Fruit fly (Drosophila melanogaster) whole organism, embryonic: Measurements from ENCODE around the gene Drsl2.

Experiments
- Blimp-1 ChIP-seq: fragments of 200-800 bp; sonication (Bioruptor generic); optimal IDR thresholded peaks from 3 replicates; lab custom pipeline; 2018; ENCODE audit warnings: missing biosample characterization, missing genetic modification characterization, mild to moderate bottlenecking, moderate library complexity, missing genetic modification reagents
- Bteb2 ChIP-seq: fragments of 200-800 bp; sonication (Bioruptor generic); optimal IDR thresholded peaks from 2 replicates; lab custom pipeline; 2016; ENCODE audit warnings: missing biosample characterization, missing genetic modification characterization
- CG10543 ChIP-seq: fragments of 200-800 bp; sonication (Bioruptor generic); optimal IDR thresholded peaks from 3 replicates; lab custom pipeline; 2017; ENCODE audit warnings: missing biosample characterization, mild to moderate bottlenecking, missing genetic modification characterization, moderate library complexity
- CG10979 ChIP-seq: fragments of 200-800 bp; sonication (Bioruptor generic); optimal IDR thresholded peaks from 2 replicates; lab custom pipeline; 2018; ENCODE audit warnings: missing biosample characterization, mild to moderate bottlenecking, missing genetic modification characterization, moderate library complexity
- CG11723 ChIP-seq: fragments of 200-800 bp; sonication (Bioruptor generic); optimal IDR thresholded peaks from 2 replicates; lab custom pipeline; 2017; ENCODE audit warnings: missing biosample characterization, mild to moderate bottlenecking, missing genetic modification characterization
- CG12391 ChIP-seq: fragments of 200-800 bp; sonication (Bioruptor generic); optimal IDR thresholded peaks from 3 replicates; lab custom pipeline; 2018; ENCODE audit warnings: missing biosample characterization, mild to moderate bottlenecking, missing genetic modification characterization, moderate library complexity
- CG13424 ChIP-seq: fragments of 200-800 bp; sonication (Bioruptor generic); optimal IDR thresholded peaks from 2 replicates; lab custom pipeline; 2019; ENCODE audit warnings: missing biosample characterization, mild to moderate bottlenecking, missing genetic modification characterization, moderate library complexity
- CG15269 ChIP-seq: fragments of 200-800 bp; sonication (Bioruptor generic); optimal IDR thresholded peaks from 2 replicates; lab custom pipeline; 2018; ENCODE audit warnings: missing biosample characterization, mild to moderate bottlenecking, missing genetic modification characterization, moderate library complexity
- CG17361 ChIP-seq: fragments of 200-800 bp; sonication (Bioruptor generic); IDR thresholded peaks from 3 replicates; pipeline ENCODE4 v1.3.6; 2022; ENCODE audit warnings: missing biosample characterization, missing genetic modification characterization
- CG2875 ChIP-seq: fragments of 200-800 bp; sonication (Bioruptor generic); optimal IDR thresholded peaks from 2 replicates; lab custom pipeline; 2017; ENCODE audit warnings: missing biosample characterization, mild to moderate bottlenecking, missing genetic modification characterization, missing genetic modification reagents
- CG3163 ChIP-seq: fragments of 200-800 bp; sonication (Bioruptor generic); optimal IDR thresholded peaks from 3 replicates; lab custom pipeline; 2016; ENCODE audit warnings: missing biosample characterization, missing genetic modification characterization
- CG33557 ChIP-seq: fragments of 200-800 bp; sonication (Bioruptor generic); optimal IDR thresholded peaks from 2 replicates; lab custom pipeline; 2019; ENCODE audit warnings: missing biosample characterization, mild to moderate bottlenecking, missing genetic modification characterization, moderate library complexity
- CG34224 ChIP-seq: fragments of 200-800 bp; sonication (Bioruptor generic); IDR thresholded peaks from 3 replicates; pipeline ENCODE4 v1.3.6; 2022; ENCODE audit warnings: missing biosample characterization, missing genetic modification characterization; ENCODE audit not compliant: partially characterized antibody
- CG5245 ChIP-seq: fragments of 200-800 bp; sonication (Bioruptor generic); optimal IDR thresholded peaks from 3 replicates; lab custom pipeline; 2016; ENCODE audit warnings: missing biosample characterization, missing genetic modification characterization
- CG6683 ChIP-seq: fragments of 200-800 bp; sonication (Bioruptor generic); optimal IDR thresholded peaks from 2 replicates; lab custom pipeline; 2017; ENCODE audit warnings: missing biosample characterization, mild to moderate bottlenecking, missing genetic modification characterization, missing genetic modification reagents
- CG8359 ChIP-seq: fragments of 200-800 bp; sonication (Bioruptor generic); optimal IDR thresholded peaks from 2 replicates; lab custom pipeline; 2017; ENCODE audit warnings: missing biosample characterization, mild to moderate bottlenecking, missing genetic modification characterization, borderline replicate concordance
- Doc3 ChIP-seq: fragments of 200-800 bp; sonication (Bioruptor generic); IDR thresholded peaks from 3 replicates; pipeline ENCODE4 v1.3.6; 2022; ENCODE audit warnings: missing biosample characterization, missing genetic modification characterization; ENCODE audit not compliant: partially characterized antibody
- Drgx ChIP-seq: fragments of 200-800 bp; sonication (Bioruptor generic); IDR thresholded peaks from 2 replicates; pipeline ENCODE4 v1.3.6; 2022; ENCODE audit warnings: missing biosample characterization, missing genetic modification characterization
- GATAe ChIP-seq: fragments of 200-800 bp; sonication (Bioruptor generic); conservative IDR thresholded peaks from 2 replicates; pipeline ENCODE4 v1.3.6; 2022; ENCODE audit warnings: missing biosample characterization, missing genetic modification characterization
- Hr51 ChIP-seq, 2 experiments: fragments of 200-800 bp; sonication (Bioruptor generic); optimal IDR thresholded peaks; 2 replicates in 1 of 2; 3 replicates in 1 of 2; lab custom pipeline; 2016 to 2018; ENCODE audit warnings: missing biosample characterization in 2 of 2, missing genetic modification characterization in 2 of 2, mild to moderate bottlenecking in 1 of 2, moderate library complexity in 1 of 2
- Hr78 ChIP-seq, 2 experiments: fragments of 200-800 bp in 1 of 2; fragments of >200 bp in 1 of 2; sonication (Bioruptor generic) in 1 of 2; optimal IDR thresholded peaks; 2 replicates each; lab custom pipeline; 2017 to 2019; ENCODE audit warnings: missing biosample characterization in 2 of 2, missing genetic modification characterization in 2 of 2, mild to moderate bottlenecking in 1 of 2, moderate library complexity in 1 of 2
- Oli ChIP-seq: fragments of 200-800 bp; sonication (Bioruptor generic); optimal IDR thresholded peaks from 2 replicates; lab custom pipeline; 2018; ENCODE audit warnings: missing biosample characterization, mild to moderate bottlenecking, missing genetic modification characterization, moderate library complexity
- Opbp ChIP-seq: fragments of 200-800 bp; sonication (Bioruptor generic); IDR thresholded peaks from 3 replicates; pipeline ENCODE4 v1.3.6; 2022; ENCODE audit warnings: missing biosample characterization, missing genetic modification characterization; ENCODE audit not compliant: partially characterized antibody
- Scr ChIP-seq: fragments of 200-800 bp; sonication (Bioruptor generic); IDR thresholded peaks from 2 replicates; pipeline ENCODE4 v1.3.6; 2022; ENCODE audit warnings: missing biosample characterization, missing genetic modification characterization; ENCODE audit not compliant: partially characterized antibody
- Sox102F ChIP-seq: fragments of 200-800 bp; sonication (Bioruptor generic); optimal IDR thresholded peaks from 2 replicates; lab custom pipeline; 2018; ENCODE audit warnings: missing biosample characterization, mild to moderate bottlenecking, missing genetic modification characterization, moderate library complexity
- Trl ChIP-seq, 3 experiments: fragments of >200 bp in 2 of 3; fragments of 200-800 bp in 1 of 3; sonication (Bioruptor generic) in 1 of 3; optimal IDR thresholded peaks; 2 replicates in 1 of 3; 3 replicates in 2 of 3; lab custom pipeline; 2016 to 2017; ENCODE audit warnings: missing biosample characterization in 1 of 3, missing genetic modification characterization in 1 of 3
- Vsx1 ChIP-seq: fragments of 200-800 bp; sonication (Bioruptor generic); optimal IDR thresholded peaks from 2 replicates; lab custom pipeline; 2017; ENCODE audit warnings: missing biosample characterization, mild to moderate bottlenecking, missing genetic modification characterization, missing genetic modification reagents
- Xrp1 ChIP-seq: fragments of 200-800 bp; sonication (Bioruptor generic); IDR thresholded peaks from 2 replicates; pipeline ENCODE4 v1.3.6; 2022; ENCODE audit warnings: missing biosample characterization, missing genetic modification characterization
- ase ChIP-seq: fragments of 200-800 bp; sonication (Bioruptor generic); IDR thresholded peaks from 3 replicates; pipeline ENCODE4 v1.3.6; 2022; ENCODE audit warnings: missing biosample characterization, missing genetic modification characterization
- bbx ChIP-seq: fragments of 200-800 bp; sonication (Bioruptor generic); IDR thresholded peaks from 2 replicates; pipeline ENCODE4 v1.3.6; 2022; ENCODE audit warnings: missing biosample characterization, missing genetic modification characterization; ENCODE audit not compliant: partially characterized antibody
- crc ChIP-seq: fragments of 200-800 bp; sonication (Bioruptor generic); optimal IDR thresholded peaks from 2 replicates; lab custom pipeline; 2016; ENCODE audit warnings: missing biosample characterization, missing genetic modification characterization
- dmrt99B ChIP-seq: fragments of 200-800 bp; sonication (Bioruptor generic); optimal IDR thresholded peaks from 2 replicates; lab custom pipeline; 2018; ENCODE audit warnings: missing biosample characterization, mild to moderate bottlenecking, missing genetic modification characterization, moderate library complexity
- eve ChIP-seq, 2 experiments: fragments of >200 bp; optimal IDR thresholded peaks; 2 replicates each; lab custom pipeline; 2017; ENCODE audit warnings: missing biosample characterization in 2 of 2, missing genetic modification characterization in 2 of 2
- ftz-f1 ChIP-seq: fragments of 200-800 bp; sonication (Bioruptor generic); optimal IDR thresholded peaks from 2 replicates; lab custom pipeline; 2016; ENCODE audit warnings: missing biosample characterization, missing genetic modification characterization
- gem ChIP-seq: fragments of 200-800 bp; sonication (Bioruptor generic); optimal IDR thresholded peaks from 2 replicates; lab custom pipeline; 2019; ENCODE audit warnings: missing biosample characterization, mild to moderate bottlenecking, missing genetic modification characterization, moderate library complexity
- insv ChIP-seq, 2 experiments: fragments of 200-800 bp; sonication (Bioruptor generic); optimal IDR thresholded peaks; 3 replicates each; lab custom pipeline; 2016 to 2018; ENCODE audit warnings: missing biosample characterization in 2 of 2, missing genetic modification characterization in 2 of 2
- kni ChIP-seq: fragments of 200-800 bp; sonication (Bioruptor generic); optimal IDR thresholded peaks from 3 replicates; lab custom pipeline; 2017; ENCODE audit warnings: mild to moderate bottlenecking, missing biosample characterization, missing genetic modification reagents, missing genetic modification characterization
- pita ChIP-seq: fragments of 200-800 bp; sonication (Bioruptor generic); optimal IDR thresholded peaks from 2 replicates; lab custom pipeline; 2017; ENCODE audit warnings: missing biosample characterization, mild to moderate bottlenecking, missing genetic modification characterization
- scrt ChIP-seq: fragments of 200-800 bp; sonication (Bioruptor generic); optimal IDR thresholded peaks from 2 replicates; lab custom pipeline; 2018; ENCODE audit warnings: missing biosample characterization, mild to moderate bottlenecking, missing genetic modification characterization, moderate library complexity
- sr ChIP-seq: fragments of 200-800 bp; sonication (Bioruptor generic); IDR thresholded peaks from 3 replicates; pipeline ENCODE4 v1.3.6; 2022; ENCODE audit warnings: missing biosample characterization, missing genetic modification characterization
- vvl ChIP-seq: fragments of 200-800 bp; sonication (Bioruptor generic); IDR thresholded peaks from 2 replicates; pipeline ENCODE4 v1.3.6; 2022; ENCODE audit warnings: missing biosample characterization, missing genetic modification characterization

Gene Drsl2

DNA sequence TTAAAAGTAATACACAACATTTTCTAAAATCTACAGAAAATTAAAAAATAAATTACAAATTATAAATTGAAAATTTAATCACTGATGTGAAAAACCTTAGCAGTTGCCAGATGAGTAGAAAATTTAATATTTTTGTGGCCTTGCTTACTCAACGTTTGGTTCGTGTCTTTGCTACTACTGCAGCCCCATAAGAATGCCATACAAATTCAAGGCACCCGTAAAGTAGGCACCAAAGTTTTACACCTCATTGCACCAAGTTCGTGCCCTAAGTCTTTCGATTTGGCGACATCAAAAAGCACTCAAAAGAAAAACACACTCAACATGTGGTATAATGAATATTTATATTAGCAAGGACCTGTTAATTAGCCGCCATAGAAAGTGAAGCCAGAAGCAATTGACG, 37.2 kb upstream of the Drsl2 start (continued):
- TF ChIP-seq ase (GFP tag; lab: Robert Waterston, UW), result no peak
- TF ChIP-seq insv (GFP tag; optimal IDR thresholded peaks at IDR 0.05; lab: Kevin White, UChicago), result no peak
- TF ChIP-seq Opbp (GFP tag; lab: Robert Waterston, UW), result peak; percentile 49; the same call in 1 of the 3 replicates
- no peak for TF ChIP-seq CG10979
- TF ChIP-seq CG11723 (GFP tag; lab: Kevin White, UChicago), result no peak
- no peak for TF ChIP-seq Bteb2 (GFP tag; lab: Kevin White, UChicago)
- no peak for TF ChIP-seq CG2875
- TF ChIP-seq crc (GFP tag; lab: Kevin White, UChicago), result no peak
- TF ChIP-seq Xrp1, result no peak
- no peak for TF ChIP-seq Oli (tag; lab: Kevin White, UChicago)
- TF ChIP-seq CG5245 (GFP tag; lab: Kevin White, UChicago), result no peak
- no peak for TF ChIP-seq Blimp-1
- TF ChIP-seq pita (GFP tag; lab: Kevin White, UChicago), result peak; percentile 61
- no peak for TF ChIP-seq CG34224 (GFP tag; lab: Robert Waterston, UW)
- no peak for TF ChIP-seq CG6683 (GFP tag; lab: Kevin White, UChicago)
- no peak for TF ChIP-seq Scr (GFP tag; lab: Robert Waterston, UW)
- TF ChIP-seq ftz-f1, result peak; percentile 80

DNA sequence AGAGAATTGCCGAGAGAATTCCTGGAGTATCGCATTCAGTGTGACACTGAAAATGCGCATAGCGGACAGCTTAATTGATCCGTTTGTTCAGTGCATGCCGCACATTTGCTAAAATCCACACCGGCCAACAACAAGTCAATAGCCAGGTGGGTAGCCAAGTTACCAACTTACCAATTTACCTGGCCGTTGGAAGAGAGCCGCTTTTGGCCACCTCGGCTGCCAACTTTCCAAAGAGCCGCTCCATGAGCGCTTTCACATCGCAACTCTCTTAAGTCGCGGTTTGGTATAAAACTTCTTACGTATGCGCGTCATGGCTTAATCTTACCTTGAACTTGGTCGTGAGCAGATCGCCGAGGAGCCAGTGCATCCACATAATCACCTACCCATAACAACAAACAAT, 34.2 kb upstream of the Drsl2 start, which contains the start of gene CG12017:
TSS of gene CG12017 (plus strand) at position 310 of the 400 bp plus-strand sequence.
- TF ChIP-seq CG3163 (GFP tag; lab: Kevin White, UChicago), result peak; percentile 63
- TF ChIP-seq Blimp-1, result peak; percentile 11
- TF ChIP-seq bbx (GFP tag; lab: Robert Waterston, UW), result no peak
- TF ChIP-seq Hr78 (GFP tag; optimal IDR thresholded peaks at IDR 0.05; lab: Kevin White, UChicago), result no peak
- no peak for TF ChIP-seq CG8359 (GFP tag; lab: Kevin White, UChicago)
- peak; percentile 37 for TF ChIP-seq kni (GFP tag; lab: Kevin White, UChicago)
- TF ChIP-seq Doc3, result 0 out of 3 replicates have a peak, but pooled peaks have one; percentile 15
- TF ChIP-seq CG10543 (GFP tag; lab: Kevin White, UChicago), result no peak
- no peak for TF ChIP-seq GATAe (GFP tag; lab: Robert Waterston, UW)
- no peak for TF ChIP-seq CG33557 (GFP tag; lab: Kevin White, UChicago)
- peak in 1 of 2 experiments; percentile 22 for TF ChIP-seq Trl (optimal IDR thresholded peaks at IDR 0.05; lab: Kevin White, UChicago)
- TF ChIP-seq Trl (GFP tag; optimal IDR thresholded peaks at IDR 0.05; lab: Kevin White, UChicago), result no peak

DNA sequence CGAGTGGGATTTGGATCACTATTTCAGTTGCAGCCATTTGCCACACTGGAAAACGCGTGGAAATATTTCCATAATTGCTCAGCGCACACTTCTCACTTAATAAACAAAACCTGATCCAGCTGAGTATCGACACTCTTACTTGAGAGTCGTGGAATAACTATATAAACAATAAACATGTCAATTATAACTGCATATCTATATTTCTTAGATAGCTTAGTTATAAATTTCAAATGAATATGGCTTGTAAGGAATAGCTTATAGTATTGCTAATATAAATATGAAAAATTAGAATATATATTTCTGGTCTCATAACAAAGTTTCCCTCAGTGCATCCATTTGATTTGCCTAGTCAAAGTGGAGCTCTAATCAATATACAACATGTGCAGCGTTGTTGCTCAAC, 30.9 kb upstream of the Drsl2 start:
- TF ChIP-seq CG12391 (tag; lab: Kevin White, UChicago), result peak; percentile 6
- no peak for TF ChIP-seq Vsx1 (GFP tag; lab: Kevin White, UChicago)
- peak in 1 of 2 experiments; percentile 29 for TF ChIP-seq eve (GFP tag; optimal IDR thresholded peaks at IDR 0.05; lab: Kevin White, UChicago)
- 0 out of 2 replicates have a peak, but pooled peaks have one; percentile 29 for TF ChIP-seq vvl
- no peak for TF ChIP-seq CG17361 (GFP tag; lab: Robert Waterston, UW)
- TF ChIP-seq Oli (tag; lab: Kevin White, UChicago), result peak; percentile 35
- no peak for TF ChIP-seq scrt (GFP tag; lab: Kevin White, UChicago)
- TF ChIP-seq CG13424 (tag; lab: Kevin White, UChicago), result peak; percentile 22
- peak; percentile 35; the same call in 1 of the 2 replicates for TF ChIP-seq Drgx (GFP tag; lab: Robert Waterston, UW)
- TF ChIP-seq CG15269 (tag; lab: Kevin White, UChicago), result peak; percentile 39
- TF ChIP-seq Hr51 (GFP tag; optimal IDR thresholded peaks at IDR 0.05; lab: Kevin White, UChicago), result peak in 1 of 2 experiments; percentile 57
- peak; percentile 56 for TF ChIP-seq Sox102F (GFP tag; lab: Kevin White, UChicago)
- peak; percentile 19 for TF ChIP-seq dmrt99B
- TF ChIP-seq sr (GFP tag; lab: Robert Waterston, UW), result no peak
- peak; percentile 15 for TF ChIP-seq gem (tag; lab: Kevin White, UChicago)
- TF ChIP-seq, all 482 proteins: peak for 11
